Fruit fly (Drosophila melanogaster): ENCODE data around the gene CG4404.

CG4404 gene

DNA sequence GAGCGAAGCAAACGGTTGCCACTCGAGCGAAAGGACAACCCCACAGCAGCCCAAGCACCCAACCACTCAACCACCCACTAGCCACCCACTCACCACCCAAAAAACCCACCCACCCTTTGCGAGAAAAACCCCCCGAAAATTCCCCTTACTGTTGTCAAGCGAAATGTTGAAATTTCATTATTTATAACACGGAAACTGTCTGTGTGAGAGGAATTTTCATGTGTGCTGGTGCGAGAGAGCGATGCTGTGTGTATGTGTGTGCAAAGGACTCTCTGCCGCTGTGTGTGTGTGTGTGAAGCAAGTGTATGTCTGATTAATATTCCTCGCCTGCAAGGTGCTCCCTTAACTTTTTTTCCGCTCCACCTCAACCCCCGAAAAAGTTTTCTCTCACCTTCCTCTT, 24.0 kb upstream of the CG4404 start:
- TF ChIP-seq CG32121 (GFP tag; IDR thresholded peaks at IDR 0.05) = no peak
- no peak for TF ChIP-seq D1 (tag; optimal IDR thresholded peaks at IDR 0.05)
- TF ChIP-seq CG10348 (GFP tag; IDR thresholded peaks at IDR 0.05) = no peak
- no peak for TF ChIP-seq CG15710 (tag; optimal IDR thresholded peaks at IDR 0.05)
- no peak for TF ChIP-seq CG8159 (tag; optimal IDR thresholded peaks at IDR 0.05)
- no peak for TF ChIP-seq Pif1A (GFP tag; optimal IDR thresholded peaks at IDR 0.05)
- no peak for TF ChIP-seq gl (tag; optimal IDR thresholded peaks at IDR 0.05)
- no peak for TF ChIP-seq CG12605 (GFP tag; IDR thresholded peaks at IDR 0.05)
- TF ChIP-seq CG34367 (tag; optimal IDR thresholded peaks at IDR 0.05) = no peak
- TF ChIP-seq fd96Ca (GFP tag; IDR thresholded peaks at IDR 0.05) = no peak
- no peak for TF ChIP-seq CG4496 (GFP tag; IDR thresholded peaks at IDR 0.05)

DNA sequence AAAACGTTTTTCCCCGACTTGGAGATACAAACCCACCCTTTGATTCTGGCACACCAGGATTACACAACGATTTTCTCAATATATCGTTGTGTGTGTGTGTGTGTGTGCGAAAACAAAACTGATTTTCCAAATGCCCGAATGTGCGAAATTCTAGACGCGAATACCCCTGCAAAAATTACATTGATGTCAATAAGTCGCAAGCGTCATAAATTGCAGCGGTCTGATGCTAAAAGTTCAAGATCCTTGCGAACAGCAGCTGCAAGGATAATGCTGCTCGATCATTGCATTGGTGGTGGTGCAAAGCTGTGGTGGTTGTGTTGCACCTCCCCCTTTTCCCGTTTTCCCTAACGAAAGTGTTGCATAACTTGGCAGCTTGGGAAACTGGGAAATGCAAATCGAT, 21.8 kb upstream of the CG4404 start:
- TF ChIP-seq CG10348 (GFP tag; IDR thresholded peaks at IDR 0.05) (no peak), CG12605 (GFP tag; IDR thresholded peaks at IDR 0.05) (no peak), CG15710 (tag; optimal IDR thresholded peaks at IDR 0.05) (no peak), Pif1B (GFP tag; optimal IDR thresholded peaks at IDR 0.05) (no peak), CG9948 (tag; optimal IDR thresholded peaks at IDR 0.05) (no peak), CG14655 (GFP tag; optimal IDR thresholded peaks at IDR 0.05) (no peak), CG34367 (tag; optimal IDR thresholded peaks at IDR 0.05) (no peak), fd96Ca (GFP tag; IDR thresholded peaks at IDR 0.05) (no peak)

- TF ChIP-seq Snoo (tag; optimal IDR thresholded peaks at IDR 0.05) (peak; percentile 33), rn (GFP tag; IDR thresholded peaks at IDR 0.05) (no peak), CG10348 (GFP tag; IDR thresholded peaks at IDR 0.05) (no peak), CG34367 (tag; optimal IDR thresholded peaks at IDR 0.05) (no peak), EcR (GFP tag; optimal IDR thresholded peaks at IDR 0.05) (peak; percentile 56), CG9948 (tag; optimal IDR thresholded peaks at IDR 0.05) (peak; percentile 2), D1 (tag; optimal IDR thresholded peaks at IDR 0.05) (no peak), Pif1A (GFP tag; optimal IDR thresholded peaks at IDR 0.05) (peak; percentile 2), Ets98B (GFP tag; IDR thresholded peaks at IDR 0.05) (0 out of 2 replicates have a peak, but pooled peaks have one; percentile 34), CG8301 (tag; optimal IDR thresholded peaks at IDR 0.05) (no peak), CG13204 (GFP tag; optimal IDR thresholded peaks at IDR 0.05) (no peak), CG32121 (GFP tag; IDR thresholded peaks at IDR 0.05) (peak; percentile 27; the same call in 1 of the 2 replicates), Pif1B (GFP tag; optimal IDR thresholded peaks at IDR 0.05) (peak; percentile 12), CG12605 (GFP tag; IDR thresholded peaks at IDR 0.05) (no peak), CG8159 (tag; optimal IDR thresholded peaks at IDR 0.05) (peak; percentile 24), CG4496 (GFP tag; IDR thresholded peaks at IDR 0.05) (0 out of 3 replicates have a peak, but pooled peaks have one; percentile 19), fd96Ca (GFP tag; IDR thresholded peaks at IDR 0.05) (peak; percentile 25; the same call in 1 of the 3 replicates), gl (tag; optimal IDR thresholded peaks at IDR 0.05) (no peak), CG14655 (GFP tag; optimal IDR thresholded peaks at IDR 0.05) (peak; percentile 43), CG15710 (tag; optimal IDR thresholded peaks at IDR 0.05) (peak; percentile 33), CG17806 (tag; optimal IDR thresholded peaks at IDR 0.05) (peak; percentile 12)
These were observed 19.8 kb upstream of the CG4404 start for dm6 chrX:12925426-12926256.

DNA sequence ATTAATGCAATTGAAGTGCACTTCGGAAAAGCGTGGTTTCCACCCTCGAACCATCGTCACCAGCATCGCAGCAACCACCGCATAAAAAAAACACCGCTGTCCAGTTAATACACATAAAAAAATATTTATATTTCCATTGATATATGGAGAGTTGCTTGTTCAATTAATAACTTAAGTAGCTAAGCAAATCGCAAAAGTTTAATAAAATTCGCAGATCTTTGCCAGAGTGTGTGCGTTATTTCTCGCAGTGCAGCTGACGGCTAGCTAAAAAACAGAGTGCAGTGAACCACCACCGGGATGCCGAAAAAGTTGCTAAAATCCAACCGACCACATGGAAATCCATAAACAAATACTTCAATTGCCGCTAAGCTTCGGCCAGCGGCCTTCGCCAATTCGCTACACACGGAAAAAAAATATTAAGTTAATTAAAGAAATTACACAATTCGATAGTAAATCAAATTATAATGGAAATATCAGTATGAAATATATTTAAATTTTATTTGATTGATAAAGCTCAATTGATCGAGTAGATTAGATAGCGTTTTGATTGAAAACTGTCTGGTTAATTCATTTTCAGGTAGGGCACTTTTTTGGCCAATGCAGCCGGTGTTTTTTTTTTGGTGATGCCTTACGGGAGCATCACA, 17.6 kb upstream of the CG4404 start:
- TF ChIP-seq Snoo (tag; optimal IDR thresholded peaks at IDR 0.05) (peak; percentile 39), rn (GFP tag; IDR thresholded peaks at IDR 0.05) (no peak), CG8159 (tag; optimal IDR thresholded peaks at IDR 0.05) (peak; percentile 1)

DNA sequence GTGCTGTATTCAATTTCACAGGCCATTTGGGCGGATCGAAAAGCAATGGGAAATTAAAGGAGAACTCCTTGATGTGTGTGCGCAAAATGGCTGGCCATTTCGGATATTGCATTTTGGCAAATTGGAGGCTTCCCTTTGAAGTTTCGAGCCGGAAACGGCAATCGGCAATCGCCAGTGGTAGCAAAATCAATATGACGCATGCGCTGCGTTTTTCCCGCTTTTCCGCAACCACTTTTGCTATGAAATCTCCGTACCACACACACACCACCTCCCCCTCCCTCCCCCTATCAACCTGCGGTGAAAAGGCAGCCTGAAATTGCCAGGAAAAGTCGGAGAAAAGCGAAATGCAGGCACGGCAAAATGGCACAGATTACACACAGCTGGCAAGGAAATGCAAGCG, 16.5 kb upstream of the CG4404 start:
- TF ChIP-seq CG13204 (GFP tag; optimal IDR thresholded peaks at IDR 0.05) = no peak
- TF ChIP-seq D1 (tag; optimal IDR thresholded peaks at IDR 0.05) = no peak
- no peak for TF ChIP-seq CG12605 (GFP tag; IDR thresholded peaks at IDR 0.05)
- TF ChIP-seq CG4496 (GFP tag; IDR thresholded peaks at IDR 0.05) = no peak
- TF ChIP-seq CG34367 (tag; optimal IDR thresholded peaks at IDR 0.05) = no peak
- no peak for TF ChIP-seq CG8159 (tag; optimal IDR thresholded peaks at IDR 0.05)
- no peak for TF ChIP-seq Pif1A (GFP tag; optimal IDR thresholded peaks at IDR 0.05)
- TF ChIP-seq CG14655 (GFP tag; optimal IDR thresholded peaks at IDR 0.05) = no peak

- TF ChIP-seq CG9948 (tag; optimal IDR thresholded peaks at IDR 0.05) (no peak), CG8159 (tag; optimal IDR thresholded peaks at IDR 0.05) (no peak), D1 (tag; optimal IDR thresholded peaks at IDR 0.05) (no peak)
These were observed 13.8 kb upstream of the CG4404 start for dm6 chrX:12919594-12919993.

- TF ChIP-seq CG8159 (tag; optimal IDR thresholded peaks at IDR 0.05) (no peak), CG10348 (GFP tag; IDR thresholded peaks at IDR 0.05) (no peak), Ets98B (GFP tag; IDR thresholded peaks at IDR 0.05) (no peak), CG12605 (GFP tag; IDR thresholded peaks at IDR 0.05) (no peak), D1 (tag; optimal IDR thresholded peaks at IDR 0.05) (no peak), CG14655 (GFP tag; optimal IDR thresholded peaks at IDR 0.05) (no peak), fd96Ca (GFP tag; IDR thresholded peaks at IDR 0.05) (no peak), CG34367 (tag; optimal IDR thresholded peaks at IDR 0.05) (no peak), Pif1A (GFP tag; optimal IDR thresholded peaks at IDR 0.05) (no peak), rn (GFP tag; IDR thresholded peaks at IDR 0.05) (no peak)
These were observed 11.4 kb upstream of the CG4404 start, which contains the start of gene fne for dm6 chrX:12917177-12917576. Gene fne, plus strand, starts transcription at chrX:12917477.
